Fruit fly (Drosophila melanogaster) whole organism, embryonic: ENCODE measurements around the gene axo.

ENCODE experiments used
- BEAF-32 ChIP-seq: fragments of 200-800 bp; sonication (Bioruptor generic); optimal IDR thresholded peaks from 3 replicates; lab custom pipeline; 2017; ENCODE audit warnings: missing biosample characterization, missing genetic modification characterization, mild to moderate bottlenecking, moderate library complexity, missing genetic modification reagents
- Blimp-1 ChIP-seq: fragments of 200-800 bp; sonication (Bioruptor generic); optimal IDR thresholded peaks from 3 replicates; lab custom pipeline; 2018; ENCODE audit warnings: missing biosample characterization, missing genetic modification characterization, mild to moderate bottlenecking, moderate library complexity, missing genetic modification reagents
- CG10267 ChIP-seq: fragments of 200-800 bp; sonication (Bioruptor generic); optimal IDR thresholded peaks from 2 replicates; lab custom pipeline; 2018; ENCODE audit warnings: missing biosample characterization, mild to moderate bottlenecking, missing genetic modification characterization, moderate library complexity
- CG10462 ChIP-seq: fragments of 200-800 bp; sonication (Bioruptor generic); optimal IDR thresholded peaks from 2 replicates; lab custom pipeline; 2016; ENCODE audit warnings: missing biosample characterization, missing genetic modification characterization
- CG11504 ChIP-seq: fragments of 200-800 bp; sonication (Bioruptor generic); optimal IDR thresholded peaks from 3 replicates; lab custom pipeline; 2019; ENCODE audit warnings: missing biosample characterization, mild to moderate bottlenecking, missing genetic modification characterization, moderate library complexity
- CG13123 ChIP-seq: fragments of 200-800 bp; sonication (Bioruptor generic); optimal IDR thresholded peaks from 2 replicates; lab custom pipeline; 2016; ENCODE audit warnings: missing biosample characterization, missing genetic modification characterization
- CG13624 ChIP-seq: fragments of 200-800 bp; sonication (Bioruptor generic); optimal IDR thresholded peaks from 2 replicates; lab custom pipeline; 2016; ENCODE audit warnings: missing biosample characterization, missing genetic modification characterization
- CG14860 ChIP-seq: fragments of 200-800 bp; sonication (Bioruptor generic); IDR thresholded peaks from 3 replicates; pipeline ENCODE4 v1.3.6; 2022; ENCODE audit warnings: missing biosample characterization, missing genetic modification characterization; ENCODE audit not compliant: partially characterized antibody
- CG17612 ChIP-seq: fragments of 200-800 bp; sonication (Bioruptor generic); IDR thresholded peaks from 2 replicates; pipeline ENCODE4 v1.3.6; 2022; ENCODE audit warnings: missing biosample characterization, missing genetic modification characterization
- CG18262 ChIP-seq: fragments of 200-800 bp; optimal IDR thresholded peaks from 3 replicates; lab custom pipeline; 2019; ENCODE audit warnings: missing biosample characterization, mild to moderate bottlenecking, missing genetic modification characterization, moderate library complexity
- CG2712 ChIP-seq: fragments of 200-800 bp; optimal IDR thresholded peaks from 3 replicates; lab custom pipeline; 2019; ENCODE audit warnings: missing biosample characterization, mild to moderate bottlenecking, missing genetic modification characterization, moderate library complexity
- CG33557 ChIP-seq: fragments of 200-800 bp; sonication (Bioruptor generic); optimal IDR thresholded peaks from 2 replicates; lab custom pipeline; 2019; ENCODE audit warnings: missing biosample characterization, mild to moderate bottlenecking, missing genetic modification characterization, moderate library complexity
- CG5953 ChIP-seq: fragments of 200-800 bp; sonication (Bioruptor generic); IDR thresholded peaks from 2 replicates; pipeline ENCODE4 v1.3.6; 2022; ENCODE audit warnings: missing biosample characterization, missing genetic modification characterization
- CG9215 ChIP-seq: fragments of 200-800 bp; sonication (Bioruptor generic); IDR thresholded peaks from 2 replicates; pipeline ENCODE4 v1.3.6; 2022; ENCODE audit warnings: missing biosample characterization, missing genetic modification characterization
- CG9797 ChIP-seq: fragments of 200-800 bp; sonication (Bioruptor generic); optimal IDR thresholded peaks from 3 replicates; lab custom pipeline; 2018; ENCODE audit warnings: missing biosample characterization, mild to moderate bottlenecking, missing genetic modification characterization
- Dek ChIP-seq: fragments of 200-800 bp; sonication (Bioruptor generic); optimal IDR thresholded peaks from 3 replicates; lab custom pipeline; 2019; ENCODE audit warnings: missing biosample characterization, mild to moderate bottlenecking, missing genetic modification characterization, moderate library complexity
- Dfd ChIP-seq, 2 experiments: fragments of >200 bp; optimal IDR thresholded peaks; 2 replicates each; lab custom pipeline; 2017; ENCODE audit warnings: missing biosample characterization in 2 of 2, missing genetic modification characterization in 2 of 2
- Dip3 ChIP-seq: fragments of 200-800 bp; sonication (Bioruptor generic); optimal IDR thresholded peaks from 3 replicates; lab custom pipeline; 2016; ENCODE audit warnings: missing biosample characterization, missing genetic modification characterization
- E2f1 ChIP-seq: fragments of 200-800 bp; sonication (Bioruptor generic); IDR thresholded peaks from 2 replicates; pipeline ENCODE4 v1.3.6; 2022; ENCODE audit warnings: missing biosample characterization, missing genetic modification characterization
- Ets97D ChIP-seq: fragments of 200-800 bp; sonication (Bioruptor generic); optimal IDR thresholded peaks from 3 replicates; lab custom pipeline; 2016; ENCODE audit warnings: missing biosample characterization, missing genetic modification characterization
- HHEX ChIP-seq: fragments of 200-800 bp; sonication (Bioruptor generic); optimal IDR thresholded peaks from 3 replicates; lab custom pipeline; 2017; ENCODE audit warnings: missing biosample characterization, mild to moderate bottlenecking, missing genetic modification characterization, missing genetic modification reagents
- HLH3B ChIP-seq: fragments of 200-800 bp; sonication (Bioruptor generic); IDR thresholded peaks from 2 replicates; pipeline ENCODE4 v1.3.6; 2022; ENCODE audit warnings: missing biosample characterization, missing genetic modification characterization
- Jarid2 ChIP-seq: fragments of 200-800 bp; sonication (Bioruptor generic); optimal IDR thresholded peaks from 3 replicates; lab custom pipeline; 2017; ENCODE audit warnings: mild to moderate bottlenecking, missing biosample characterization, missing genetic modification reagents, missing genetic modification characterization
- Mad ChIP-seq: fragments of 200-800 bp; sonication (Bioruptor generic); optimal IDR thresholded peaks from 2 replicates; lab custom pipeline; 2016; ENCODE audit warnings: missing biosample characterization, missing genetic modification characterization
- Med ChIP-seq: fragments of 200-800 bp; sonication (Bioruptor generic); peaks from one replicate; lab custom pipeline; 2016; ENCODE audit warnings: missing biosample characterization, missing genetic modification characterization, mild to moderate bottlenecking, inconsistent platforms, moderate library complexity
- Meics ChIP-seq: fragments of 200-800 bp; sonication (Bioruptor generic); optimal IDR thresholded peaks from 2 replicates; lab custom pipeline; 2017; ENCODE audit warnings: missing biosample characterization, mild to moderate bottlenecking, missing genetic modification characterization
- NC2β ChIP-seq: fragments of 200-800 bp; sonication (Bioruptor generic); optimal IDR thresholded peaks from 2 replicates; lab custom pipeline; 2016; ENCODE audit warnings: missing biosample characterization, missing genetic modification characterization
- Side ChIP-seq: fragments of 200-800 bp; sonication (Bioruptor generic); optimal IDR thresholded peaks from 2 replicates; lab custom pipeline; 2016; ENCODE audit warnings: missing biosample characterization, missing genetic modification characterization
- Sry-β ChIP-seq: fragments of 200-800 bp; sonication (Bioruptor generic); optimal IDR thresholded peaks from 2 replicates; lab custom pipeline; 2018; ENCODE audit warnings: missing biosample characterization, mild to moderate bottlenecking, missing genetic modification characterization, moderate library complexity
- Tbp ChIP-seq: fragments of >200 bp; optimal IDR thresholded peaks from 2 replicates; lab custom pipeline; 2018; ENCODE audit warnings: missing biosample characterization, missing genetic modification characterization
- az2 ChIP-seq: fragments of 200-800 bp; sonication (Bioruptor generic); optimal IDR thresholded peaks from 3 replicates; lab custom pipeline; 2016; ENCODE audit warnings: missing biosample characterization, missing genetic modification characterization
- cad ChIP-seq: fragments of >200 bp; optimal IDR thresholded peaks from 2 replicates; lab custom pipeline; 2017; ENCODE audit warnings: missing biosample characterization, missing genetic modification characterization
- cato ChIP-seq: fragments of 200-800 bp; sonication (Bioruptor generic); optimal IDR thresholded peaks from 2 replicates; lab custom pipeline; 2016; ENCODE audit warnings: missing biosample characterization, missing genetic modification characterization, borderline replicate concordance
- ci ChIP-seq: fragments of 200-800 bp; sonication (Bioruptor generic); IDR thresholded peaks from 3 replicates; pipeline ENCODE4 v1.3.6; 2022; ENCODE audit warnings: missing biosample characterization, missing genetic modification characterization
- corto ChIP-seq: fragments of 200-800 bp; sonication (Bioruptor generic); optimal IDR thresholded peaks from 2 replicates; lab custom pipeline; 2016; ENCODE audit warnings: missing biosample characterization, mild to moderate bottlenecking, missing genetic modification characterization, moderate library complexity
- disco-r ChIP-seq: fragments of 200-800 bp; sonication (Bioruptor generic); optimal IDR thresholded peaks from 2 replicates; lab custom pipeline; 2016; ENCODE audit warnings: missing biosample characterization, missing genetic modification characterization
- dmrt11E ChIP-seq: fragments of 200-800 bp; sonication (Bioruptor generic); optimal IDR thresholded peaks from 3 replicates; lab custom pipeline; 2018; ENCODE audit warnings: missing biosample characterization, mild to moderate bottlenecking, missing genetic modification characterization, moderate library complexity
- fu2 ChIP-seq: fragments of 200-800 bp; sonication (Bioruptor generic); optimal IDR thresholded peaks from 2 replicates; lab custom pipeline; 2016; ENCODE audit warnings: missing biosample characterization, missing genetic modification characterization
- lola ChIP-seq, 3 experiments: fragments of >200 bp in 2 of 3; fragments of 200-800 bp in 1 of 3; sonication (Bioruptor generic) in 1 of 3; optimal IDR thresholded peaks; 2 replicates each; lab custom pipeline; 2017 to 2019; ENCODE audit warnings: missing biosample characterization in 3 of 3, missing genetic modification characterization in 3 of 3, mild to moderate bottlenecking in 1 of 3, moderate library complexity in 1 of 3
- luna ChIP-seq: fragments of 200-800 bp; sonication (Bioruptor generic); optimal IDR thresholded peaks from 2 replicates; lab custom pipeline; 2016; ENCODE audit warnings: missing biosample characterization, missing genetic modification characterization
- nau ChIP-seq: fragments of 200-800 bp; sonication (Bioruptor generic); optimal IDR thresholded peaks from 3 replicates; lab custom pipeline; 2017; ENCODE audit warnings: missing biosample characterization, mild to moderate bottlenecking, missing genetic modification characterization, missing genetic modification reagents
- nerfin-2 ChIP-seq: fragments of 200-800 bp; sonication (Bioruptor generic); IDR thresholded peaks from 2 replicates; pipeline ENCODE4 v1.3.6; 2022; ENCODE audit warnings: missing biosample characterization, missing genetic modification characterization; ENCODE audit not compliant: partially characterized antibody
- p53 ChIP-seq: fragments of 200-800 bp; sonication (Bioruptor generic); optimal IDR thresholded peaks from 2 replicates; lab custom pipeline; 2016; ENCODE audit warnings: missing biosample characterization, missing genetic modification characterization
- ranshi ChIP-seq: fragments of 200-800 bp; sonication (Bioruptor generic); IDR thresholded peaks from 2 replicates; pipeline ENCODE4 v1.3.6; 2022; ENCODE audit warnings: missing biosample characterization, missing genetic modification characterization
- row ChIP-seq: fragments of 200-800 bp; sonication (Bioruptor generic); IDR thresholded peaks from 3 replicates; pipeline ENCODE4 v1.3.6; 2022; ENCODE audit warnings: missing biosample characterization, missing genetic modification characterization
- scrt ChIP-seq: fragments of 200-800 bp; sonication (Bioruptor generic); optimal IDR thresholded peaks from 2 replicates; lab custom pipeline; 2018; ENCODE audit warnings: missing biosample characterization, mild to moderate bottlenecking, missing genetic modification characterization, moderate library complexity
- sim ChIP-seq: fragments of 200-800 bp; sonication (Bioruptor generic); IDR thresholded peaks from 2 replicates; pipeline ENCODE4 v1.3.6; 2022; ENCODE audit warnings: missing biosample characterization, missing genetic modification characterization
- slou ChIP-seq: fragments of 200-800 bp; sonication (Bioruptor generic); optimal IDR thresholded peaks from 3 replicates; lab custom pipeline; 2016; ENCODE audit warnings: missing biosample characterization, missing genetic modification characterization
- usp ChIP-seq: fragments of >200 bp; optimal IDR thresholded peaks from 2 replicates; lab custom pipeline; 2017; ENCODE audit warnings: missing biosample characterization, missing genetic modification characterization

axo gene

DNA sequence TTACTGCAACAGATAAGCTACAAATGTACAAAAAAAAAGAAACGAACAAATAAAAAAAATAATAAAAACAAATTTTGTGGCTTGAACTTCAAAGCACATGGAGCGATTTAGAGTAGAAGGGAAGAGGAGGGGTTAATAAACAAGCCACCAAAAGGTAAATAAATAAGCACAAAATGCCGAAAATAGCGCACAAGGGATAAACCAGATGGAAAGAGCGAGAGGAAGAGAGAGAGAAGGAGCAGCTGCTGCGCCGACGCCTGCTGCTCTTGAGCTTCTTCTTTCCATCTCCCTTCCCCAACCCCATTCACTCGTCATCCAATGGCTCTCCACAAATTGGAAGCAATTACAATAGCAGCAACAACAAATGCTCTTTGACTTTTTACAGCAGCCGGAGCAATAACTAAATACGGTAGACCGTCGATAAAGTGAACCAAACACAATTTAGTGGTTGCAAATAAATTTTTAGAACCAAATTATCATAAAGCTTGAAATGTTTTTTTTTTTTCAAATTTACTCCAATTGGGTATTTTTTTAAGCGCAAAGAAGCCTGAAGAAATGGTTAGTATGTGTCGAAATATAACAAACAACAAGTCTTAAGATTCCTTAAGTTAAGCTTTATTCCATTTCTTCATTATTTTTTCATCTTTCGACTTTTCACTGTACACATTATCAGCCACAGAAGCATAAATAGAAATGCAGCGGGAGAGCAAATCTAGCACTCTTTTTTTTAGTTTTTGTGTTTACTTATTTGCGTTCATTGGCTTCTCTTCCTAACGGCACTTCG, 62.6 kb downstream of the axo start (continued):
- peak; percentile 51 for TF ChIP-seq Jarid2 (GFP tag; lab: Kevin White, UChicago)
- peak in 1 of 3 experiments; percentile 87 for TF ChIP-seq lola (GFP tag; optimal IDR thresholded peaks at IDR 0.05; lab: Kevin White, UChicago)
- TF ChIP-seq E2f1: peak; percentile 83
- peak; percentile 66 for TF ChIP-seq slou
- peak; percentile 54 for TF ChIP-seq disco-r (GFP tag; lab: Kevin White, UChicago)
- TF ChIP-seq corto (GFP tag; lab: Kevin White, UChicago): no peak
- TF ChIP-seq HLH3B: peak; percentile 86
- TF ChIP-seq Dip3: peak; percentile 76
- TF ChIP-seq CG17612 (GFP tag; lab: Robert Waterston, UW): peak; percentile 59; the same call in 1 of the 2 replicates
- TF ChIP-seq nerfin-2 (GFP tag; lab: Robert Waterston, UW): no peak
- peak; percentile 96 for TF ChIP-seq Med (GFP tag; lab: Kevin White, UChicago)
- no peak for TF ChIP-seq usp
- TF ChIP-seq Ets97D (GFP tag; lab: Kevin White, UChicago): peak; percentile 67
- peak; percentile 74; the same call in 1 of the 2 replicates for TF ChIP-seq CG5953
- TF ChIP-seq CG10267: peak; percentile 83
- 0 out of 2 replicates have a peak, but pooled peaks have one; percentile 47 for TF ChIP-seq sim (GFP tag; lab: Robert Waterston, UW)
- TF ChIP-seq Blimp-1: peak; percentile 87
- peak; percentile 77 for TF ChIP-seq CG10462
- TF ChIP-seq CG11504: peak; percentile 93
- TF ChIP-seq Dfd (GFP tag; optimal IDR thresholded peaks at IDR 0.05; lab: Kevin White, UChicago): no peak
- peak; percentile 68 for TF ChIP-seq scrt (GFP tag; lab: Kevin White, UChicago)
- TF ChIP-seq CG9215 (GFP tag; lab: Robert Waterston, UW): peak; percentile 83
- peak; percentile 57 for TF ChIP-seq Mad
- TF ChIP-seq CG2712 (tag; lab: Kevin White, UChicago): peak; percentile 87
- no peak for TF ChIP-seq cad
- peak; percentile 91 for TF ChIP-seq CG13624 (GFP tag; lab: Kevin White, UChicago)
- peak; percentile 85 for TF ChIP-seq HHEX (GFP tag; lab: Kevin White, UChicago)
- peak; percentile 63 for TF ChIP-seq luna
- peak; percentile 85; the same call in 2 of the 3 replicates for TF ChIP-seq ci (GFP tag; lab: Robert Waterston, UW)
- peak; percentile 82 for TF ChIP-seq nau
- TF ChIP-seq row (GFP tag; lab: Robert Waterston, UW): peak; percentile 93
- peak; percentile 86 for TF ChIP-seq CG18262 (tag; lab: Kevin White, UChicago)
- TF ChIP-seq p53 (GFP tag; lab: Kevin White, UChicago): peak; percentile 28
- peak; percentile 68 for TF ChIP-seq Dek
- peak; percentile 64 for TF ChIP-seq CG13123 (GFP tag; lab: Kevin White, UChicago)
- peak; percentile 74 for TF ChIP-seq NC2β (GFP tag; lab: Kevin White, UChicago)
- peak; percentile 85 for TF ChIP-seq dmrt11E
- no peak for TF ChIP-seq CG9797 (GFP tag; lab: Kevin White, UChicago)
- peak; percentile 82 for TF ChIP-seq CG33557 (GFP tag; lab: Kevin White, UChicago)
- no peak for TF ChIP-seq Sry-β (GFP tag; lab: Kevin White, UChicago)
- peak; percentile 89 for TF ChIP-seq Meics (GFP tag; lab: Kevin White, UChicago)
- no peak for TF ChIP-seq Tbp (GFP tag; lab: Kevin White, UChicago)
- TF ChIP-seq az2 (GFP tag; lab: Kevin White, UChicago): peak; percentile 90
- TF ChIP-seq CG14860 (GFP tag; lab: Robert Waterston, UW): no peak
- TF ChIP-seq cato (GFP tag; lab: Kevin White, UChicago): peak; percentile 74
- no peak for TF ChIP-seq BEAF-32 (GFP tag; lab: Kevin White, UChicago)
- peak; percentile 79 for TF ChIP-seq fu2
- TF ChIP-seq ranshi (GFP tag; lab: Robert Waterston, UW): peak; percentile 74; the same call in 1 of the 2 replicates
- TF ChIP-seq Side: peak; percentile 79
